Worm (Caenorhabditis elegans) whole organism, midembryonic: ENCODE results near the gene B0001.3.

Experiments
- T22C8.4 ChIP-seq: fragments of 200-800 bp; sonication (Bioruptor generic); IDR thresholded peaks from 2 replicates; pipeline ENCODE4 v1.3.6; 2022; ENCODE audit warnings: missing genetic modification characterization, missing compliant biosample characterization
- flt-1 ChIP-seq: fragments of 200-800 bp; sonication (Bioruptor generic); IDR thresholded peaks from 2 replicates; pipeline ENCODE4 v1.3.6; 2022; ENCODE audit warnings: missing genetic modification characterization, missing compliant biosample characterization
- ref-1 ChIP-seq: fragments of 200-800 bp; sonication (Bioruptor generic); conservative IDR thresholded peaks from 2 replicates; pipeline ENCODE4 v1.3.6; 2022; ENCODE audit warnings: missing genetic modification reagents, missing genetic modification characterization, missing compliant biosample characterization
- tab-1 ChIP-seq: fragments of 200-800 bp; sonication (Bioruptor generic); IDR thresholded peaks from 2 replicates; pipeline ENCODE4 v1.3.6; 2022; ENCODE audit warnings: missing genetic modification characterization, missing compliant biosample characterization
- ztf-23 ChIP-seq: fragments of 200-800 bp; sonication (Bioruptor generic); IDR thresholded peaks from 2 replicates; pipeline ENCODE4 v1.3.6; 2022; ENCODE audit warnings: missing genetic modification reagents, missing genetic modification characterization, missing compliant biosample characterization
- ztf-29 ChIP-seq: fragments of 200-800 bp; sonication (Bioruptor generic); IDR thresholded peaks from 2 replicates; pipeline ENCODE4 v1.3.6; 2022; ENCODE audit warnings: missing genetic modification reagents, missing genetic modification characterization, missing compliant biosample characterization

DNA sequence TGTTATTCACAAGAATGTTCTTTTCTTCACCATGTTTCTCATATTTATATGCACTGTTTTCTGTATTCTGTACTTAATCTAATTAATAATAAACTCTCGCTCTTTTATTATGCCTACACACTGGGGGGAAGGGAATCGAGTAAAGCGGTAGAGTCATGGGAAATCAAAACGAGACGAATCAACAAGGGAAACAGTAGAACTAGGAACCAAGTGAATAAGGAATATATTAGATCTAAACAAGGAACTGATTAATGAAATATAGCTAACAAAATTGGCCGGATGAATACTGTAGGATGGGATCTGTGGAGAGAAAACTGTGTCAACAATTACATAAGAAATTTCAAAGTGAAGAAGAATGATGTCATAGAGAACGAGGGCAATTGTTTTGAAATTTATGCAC lies 10.5 kb downstream of the B0001.3 start:
- TF ChIP-seq ztf-29 (GFP tag; lab: Robert Waterston, UW) (no peak), T22C8.4 (GFP tag; lab: Robert Waterston, UW) (no peak), ref-1 (GFP tag; lab: Robert Waterston, UW) (no peak), tab-1 (GFP tag; lab: Robert Waterston, UW) (no peak), flt-1 (GFP tag; lab: Robert Waterston, UW) (no peak), ztf-23 (no peak)
